Worm (Caenorhabditis elegans) whole organism, L1 larva: ENCODE results near the gene nipi-4.

Source experiments
- F16B12.6 ChIP-seq: fragments of 150-350 bp; optimal IDR thresholded peaks from 2 replicates; lab custom pipeline; 2014; ENCODE audit warnings: missing biosample characterization, missing genetic modification characterization
- aha-1 ChIP-seq: fragments of 150-350 bp; optimal IDR thresholded peaks from 2 replicates; lab custom pipeline; 2014; ENCODE audit warnings: missing biosample characterization, missing genetic modification characterization
- blmp-1 ChIP-seq: fragments of 150-350 bp; optimal IDR thresholded peaks from 2 replicates; lab custom pipeline; 2014; ENCODE audit warnings: missing biosample characterization, missing genetic modification characterization
- ceh-90 ChIP-seq: sonication (generic microtip); optimal IDR thresholded peaks from 2 replicates; lab custom pipeline; 2016; ENCODE audit warnings: missing genetic modification characterization, missing compliant biosample characterization
- ces-1 ChIP-seq: fragments of 150-350 bp; optimal IDR thresholded peaks from 2 replicates; lab custom pipeline; 2014; ENCODE audit warnings: missing biosample characterization, missing genetic modification reagents, missing genetic modification characterization
- dpl-1 ChIP-seq, 3 experiments: fragments of 150-350 bp in 2 of 3; sonication (generic microtip) in 1 of 3; optimal IDR thresholded peaks; 2 replicates each; lab custom pipeline; 2014 to 2017; ENCODE audit warnings: missing biosample characterization in 3 of 3, missing genetic modification characterization in 3 of 3, missing genetic modification reagents in 3 of 3
- efl-1 ChIP-seq, 4 experiments: fragments of 150-350 bp; optimal IDR thresholded peaks in 3 of 4; peaks in 1 of 4; 1 replicate in 1 of 4; 2 replicates in 3 of 4; lab custom pipeline; 2014; ENCODE audit warnings: missing biosample characterization in 2 of 4, missing genetic modification characterization in 2 of 4, missing genetic modification reagents in 2 of 4
- egl-27 ChIP-seq, 2 experiments: fragments of 150-350 bp in 1 of 2; sonication (generic microtip); optimal IDR thresholded peaks; 3 replicates each; lab custom pipeline; 2017 to 2018; ENCODE audit warnings: missing biosample characterization in 2 of 2, missing genetic modification characterization in 2 of 2, missing genetic modification reagents in 2 of 2
- fkh-10 ChIP-seq: sonication (generic microtip); optimal IDR thresholded peaks from 2 replicates; lab custom pipeline; 2017; ENCODE audit warnings: missing biosample characterization, missing genetic modification reagents, missing genetic modification characterization
- fkh-4 ChIP-seq: sonication (generic microtip); optimal IDR thresholded peaks from 2 replicates; lab custom pipeline; 2016; ENCODE audit warnings: missing compliant biosample characterization, missing genetic modification characterization, borderline replicate concordance
- fos-1 ChIP-seq: fragments of 150-350 bp; optimal IDR thresholded peaks from 2 replicates; lab custom pipeline; 2014; ENCODE audit warnings: missing biosample characterization, missing genetic modification characterization
- hlh-4 ChIP-seq: sonication (generic microtip); optimal IDR thresholded peaks from 2 replicates; lab custom pipeline; 2016; ENCODE audit warnings: mild to moderate bottlenecking, missing genetic modification characterization, missing compliant biosample characterization
- hpl-2 ChIP-seq: fragments of 150-350 bp; optimal IDR thresholded peaks from 2 replicates; lab custom pipeline; 2014; ENCODE audit warnings: missing biosample characterization, missing genetic modification reagents, missing genetic modification characterization
- irx-1 ChIP-seq: sonication (generic microtip); optimal IDR thresholded peaks from 2 replicates; lab custom pipeline; 2016; ENCODE audit warnings: missing genetic modification characterization, missing compliant biosample characterization
- lin-13 ChIP-seq: fragments of 150-350 bp; optimal IDR thresholded peaks from 2 replicates; lab custom pipeline; 2014; ENCODE audit warnings: missing biosample characterization, missing genetic modification reagents, missing genetic modification characterization
- lin-14 ChIP-seq: fragments of 200-800 bp; sonication (Bioruptor generic); optimal IDR thresholded peaks from 2 replicates; lab custom pipeline; 2018; ENCODE audit warnings: mild to moderate bottlenecking, missing genetic modification characterization, moderate library complexity, missing compliant biosample characterization
- lin-35 ChIP-seq, 2 experiments: fragments of 150-350 bp; optimal IDR thresholded peaks; 2 replicates each; lab custom pipeline; 2014; ENCODE audit warnings: missing biosample characterization in 2 of 2, missing genetic modification characterization in 2 of 2, missing genetic modification reagents in 2 of 2
- lin-39 ChIP-seq: fragments of 150-350 bp; optimal IDR thresholded peaks from 2 replicates; lab custom pipeline; 2014; ENCODE audit warnings: missing biosample characterization, missing genetic modification reagents, missing genetic modification characterization
- mdl-1 ChIP-seq, 2 experiments: fragments of 150-350 bp; optimal IDR thresholded peaks; 2 replicates each; lab custom pipeline; 2014 to 2017; ENCODE audit warnings: missing biosample characterization in 2 of 2, missing genetic modification characterization in 2 of 2, inconsistent platforms in 1 of 2
- nhr-20 ChIP-seq: sonication (generic microtip); optimal IDR thresholded peaks from 2 replicates; lab custom pipeline; 2016; ENCODE audit warnings: mild to moderate bottlenecking, missing genetic modification characterization, missing compliant biosample characterization
- nhr-76 ChIP-seq: sonication (generic microtip); optimal IDR thresholded peaks from 2 replicates; lab custom pipeline; 2017; ENCODE audit warnings: missing biosample characterization, missing genetic modification characterization
- nhr-77 ChIP-seq: fragments of 150-350 bp; optimal IDR thresholded peaks from 2 replicates; lab custom pipeline; 2014; ENCODE audit warnings: missing biosample characterization, missing genetic modification characterization
- nhr-84 ChIP-seq: sonication (generic microtip); optimal IDR thresholded peaks from 2 replicates; lab custom pipeline; 2017; ENCODE audit warnings: missing biosample characterization, missing genetic modification characterization
- rnt-1 ChIP-seq: sonication (generic microtip); optimal IDR thresholded peaks from 2 replicates; lab custom pipeline; 2016; ENCODE audit warnings: mild to moderate bottlenecking, missing genetic modification characterization, moderate library complexity, missing compliant biosample characterization
- snpc-4 ChIP-seq: fragments of 150-350 bp; optimal IDR thresholded peaks from 2 replicates; lab custom pipeline; 2014; ENCODE audit warnings: missing biosample characterization, missing genetic modification characterization
- sox-4 ChIP-seq: sonication (generic microtip); optimal IDR thresholded peaks from 2 replicates; lab custom pipeline; 2016; ENCODE audit warnings: missing genetic modification characterization, missing compliant biosample characterization
- tbx-2 ChIP-seq: sonication (generic microtip); optimal IDR thresholded peaks from 2 replicates; lab custom pipeline; 2016; ENCODE audit warnings: missing genetic modification characterization, missing compliant biosample characterization
- tlp-1 ChIP-seq: fragments of 150-350 bp; optimal IDR thresholded peaks from 2 replicates; lab custom pipeline; 2014; ENCODE audit warnings: missing biosample characterization, missing genetic modification characterization
- unc-30 ChIP-seq: sonication (generic microtip); optimal IDR thresholded peaks from 2 replicates; lab custom pipeline; 2017; ENCODE audit warnings: missing biosample characterization, missing genetic modification characterization
- unc-62 ChIP-seq: fragments of 150-350 bp; optimal IDR thresholded peaks from 2 replicates; lab custom pipeline; 2014; ENCODE audit warnings: missing biosample characterization, missing genetic modification reagents, missing genetic modification characterization
- xbp-1 ChIP-seq: sonication (generic microtip); optimal IDR thresholded peaks from 2 replicates; lab custom pipeline; 2016; ENCODE audit warnings: missing genetic modification characterization, missing compliant biosample characterization
- zip-4 ChIP-seq: fragments of 200-800 bp; sonication (Bioruptor generic); optimal IDR thresholded peaks from 2 replicates; lab custom pipeline; 2018; ENCODE audit warnings: mild to moderate bottlenecking, missing genetic modification characterization, moderate library complexity, missing compliant biosample characterization
- ztf-11 ChIP-seq, 2 experiments: sonication (generic microtip); optimal IDR thresholded peaks; 2 replicates each; lab custom pipeline; 2016 to 2017; ENCODE audit warnings: missing genetic modification characterization in 2 of 2, missing biosample characterization in 1 of 2, missing compliant biosample characterization in 1 of 2

Gene nipi-4

DNA sequence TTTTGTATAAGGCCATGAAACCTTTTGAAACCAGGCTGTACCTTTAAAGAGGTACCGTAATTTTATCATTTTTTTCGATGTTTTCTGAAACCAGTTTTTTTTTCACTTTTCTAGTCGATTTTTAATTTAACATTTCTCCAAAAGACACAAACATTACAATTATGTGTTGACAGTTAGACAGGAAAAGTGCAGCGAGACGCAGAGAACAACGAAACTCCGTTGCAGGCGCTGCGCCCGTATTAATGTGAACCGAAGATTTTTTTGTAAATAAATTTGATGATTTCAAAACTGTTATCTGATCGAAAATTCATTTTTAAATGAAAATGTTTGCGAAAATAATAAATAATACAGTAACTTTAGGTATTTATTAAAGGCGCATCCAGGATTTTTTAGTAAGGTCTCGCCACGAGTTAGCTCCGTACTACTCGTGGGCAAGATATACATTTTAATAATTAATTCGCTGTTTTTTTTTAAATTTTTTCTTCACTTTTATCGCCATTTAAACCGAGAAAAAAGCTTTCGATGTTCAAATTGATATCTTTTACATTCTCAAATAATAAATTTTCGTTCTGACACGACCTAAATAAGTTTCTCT is 6.4 kb upstream of the nipi-4 start, which contains the start of gene F40A3.3 (continued):
- TF ChIP-seq F16B12.6 (tag; lab: Kevin White, UChicago) (no peak), tlp-1 (no peak), unc-30 (tag; lab: Kevin White, UChicago) (no peak), sox-4 (tag; lab: Kevin White, UChicago) (no peak), lin-13 (GFP tag; lab: Kevin White, UChicago) (no peak), fos-1 (tag; lab: Kevin White, UChicago) (no peak), nhr-20 (tag; lab: Kevin White, UChicago) (no peak), ces-1 (GFP tag; lab: Kevin White, UChicago) (no peak), dpl-1 (GFP tag; optimal IDR thresholded peaks at IDR 0.05; lab: Kevin White, UChicago) (no peak), ceh-90 (tag; lab: Kevin White, UChicago) (no peak), xbp-1 (tag; lab: Kevin White, UChicago) (no peak), hlh-4 (tag; lab: Kevin White, UChicago) (no peak), lin-35 (GFP tag; optimal IDR thresholded peaks at IDR 0.05; lab: Kevin White, UChicago) (no peak), lin-39 (no peak)

DNA sequence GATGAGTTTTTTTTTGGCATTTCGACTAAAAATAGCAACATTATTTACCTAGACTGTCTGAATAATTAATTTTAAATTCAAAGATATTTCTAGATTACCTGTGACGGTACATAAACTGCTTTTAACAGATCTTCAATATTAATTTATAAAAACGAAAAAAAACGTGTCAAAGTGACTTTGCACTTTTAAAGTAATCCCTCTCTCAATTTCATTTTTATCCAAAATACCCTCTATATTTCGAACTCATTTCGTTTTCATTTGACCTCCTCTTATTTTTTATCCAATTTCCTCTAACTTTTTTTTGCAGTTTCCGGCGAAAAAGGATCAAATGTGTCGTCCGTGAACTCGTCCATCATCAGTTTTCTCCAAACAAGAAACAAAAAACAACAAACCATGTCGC is 4.8 kb upstream of the nipi-4 start, which contains the start of gene F40A3.4:
TSS of gene F40A3.4 (plus strand) at position 301 of the 400 bp plus-strand sequence.
- TF ChIP-seq ceh-90 (tag; lab: Kevin White, UChicago) (no peak), lin-35 (GFP tag; optimal IDR thresholded peaks at IDR 0.05; lab: Kevin White, UChicago) (no peak), aha-1 (no peak), efl-1 (optimal IDR thresholded peaks at IDR 0.05; lab: Kevin White, UChicago) (no peak), efl-1 (GFP tag; optimal IDR thresholded peaks at IDR 0.05 in 1 of 2; lab: Kevin White, UChicago) (peak in 1 of 2 experiments; percentile 48)
- TF ChIP-seq, all 84 proteins: peak for 1

DNA sequence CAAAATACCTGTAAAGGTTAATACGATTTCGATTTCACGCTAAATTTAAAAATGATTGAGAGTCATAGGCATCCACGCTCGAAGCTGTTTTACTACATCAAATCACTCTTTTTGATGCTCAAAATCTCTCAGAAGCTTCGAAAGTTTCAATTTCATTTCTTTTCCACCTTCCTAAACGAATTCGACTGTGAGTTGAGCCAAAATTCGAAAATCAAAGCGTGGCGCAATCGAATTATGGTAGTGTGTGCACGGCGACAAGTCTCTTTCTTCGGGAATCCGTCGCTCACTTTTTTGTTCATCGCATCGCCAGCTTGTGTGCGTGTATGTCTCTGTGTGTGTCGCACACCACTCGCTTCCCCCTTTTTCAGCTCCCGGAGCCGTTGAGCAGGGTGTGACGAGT is 2.3 kb upstream of the nipi-4 start:
- TF ChIP-seq lin-14 (GFP tag; lab: Kevin White, UChicago) (peak; percentile 58), fkh-10 (GFP tag; lab: Kevin White, UChicago) (peak; percentile 81), zip-4 (GFP tag; lab: Kevin White, UChicago) (no peak)
- TF ChIP-seq, all 84 proteins: peak for 2

DNA sequence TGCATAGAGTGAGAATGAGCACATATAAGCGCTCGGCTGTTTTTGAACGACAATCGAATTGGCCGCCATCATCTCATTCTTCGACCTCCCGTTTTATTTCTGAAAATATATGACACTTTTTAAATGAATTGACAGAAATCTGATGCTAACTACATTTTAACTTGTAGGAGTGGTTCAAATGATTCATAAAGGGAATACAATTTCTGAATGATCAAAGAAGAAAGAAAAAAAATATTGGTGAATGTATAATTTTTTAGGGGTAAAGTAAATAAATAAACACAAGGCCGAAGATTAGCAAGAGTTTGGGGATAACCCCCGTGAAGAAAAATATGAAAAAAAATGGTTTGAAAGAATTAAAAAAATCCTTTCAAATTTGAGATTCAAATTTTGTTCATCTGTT is 5.9 kb downstream of the nipi-4 start, which contains the start of gene C37C3.11:
TSS of gene C37C3.11 (minus strand) at position 101 of the 400 bp plus-strand sequence.
- TF ChIP-seq zip-4 (GFP tag; lab: Kevin White, UChicago) (no peak), aha-1 (no peak), hlh-4 (tag; lab: Kevin White, UChicago) (no peak), irx-1 (no peak), blmp-1 (tag; lab: Kevin White, UChicago) (no peak), fos-1 (tag; lab: Kevin White, UChicago) (no peak), fkh-4 (tag; lab: Kevin White, UChicago) (no peak), ztf-11 (tag; optimal IDR thresholded peaks at IDR 0.05; lab: Kevin White, UChicago) (no peak), nhr-77 (tag; lab: Kevin White, UChicago) (no peak), unc-62 (GFP tag; lab: Kevin White, UChicago) (no peak), efl-1 (optimal IDR thresholded peaks at IDR 0.05; lab: Kevin White, UChicago) (no peak), efl-1 (GFP tag; optimal IDR thresholded peaks at IDR 0.05 in 1 of 2; lab: Kevin White, UChicago) (no peak), nhr-76 (no peak), egl-27 (tag; optimal IDR thresholded peaks at IDR 0.05; lab: Kevin White, UChicago) (no peak), rnt-1 (tag; lab: Kevin White, UChicago) (no peak), snpc-4 (tag; lab: Kevin White, UChicago) (no peak), tbx-2 (tag; lab: Kevin White, UChicago) (no peak), nhr-84 (tag; lab: Kevin White, UChicago) (no peak), mdl-1 (tag; optimal IDR thresholded peaks at IDR 0.05; lab: Kevin White, UChicago) (no peak), hpl-2 (GFP tag; lab: Kevin White, UChicago) (no peak)
